Fruit fly (Drosophila melanogaster): Measurements from ENCODE around the gene CG34177.
A peak's percentile ranks its signal among the peaks of the same experiment; 100 is the strongest.

CG34177 gene

dm6 chr2L:4463323-4463722 lies 29.6 kb downstream of the CG34177 start, which contains the start of the genes CG15443 and Paris (continued):
- TF ChIP-seq Ravus (GFP tag; IDR thresholded peaks at IDR 0.05) (no peak), Mad (GFP tag; optimal IDR thresholded peaks at IDR 0.05) (no peak), ato (GFP tag; IDR thresholded peaks at IDR 0.05; ENCODE audit: partially characterized antibody) (peak; percentile 87), Meics (GFP tag; optimal IDR thresholded peaks at IDR 0.05) (peak; percentile 21), CG1603 (tag; optimal IDR thresholded peaks at IDR 0.05) (peak; percentile 65), CG15601 (tag; optimal IDR thresholded peaks at IDR 0.05) (peak; percentile 3), Ada2b (GFP tag; IDR thresholded peaks at IDR 0.05) (no peak; the same call in 1 of the 2 replicates), CG2712 (tag; optimal IDR thresholded peaks at IDR 0.05) (peak; percentile 29), Side (GFP tag; optimal IDR thresholded peaks at IDR 0.05) (no peak), CG30020 (tag; optimal IDR thresholded peaks at IDR 0.05) (peak; percentile 77), vnd (GFP tag; IDR thresholded peaks at IDR 0.05; ENCODE audit: partially characterized antibody) (peak; percentile 90), ara (GFP tag; IDR thresholded peaks at IDR 0.05) (no peak), nau (GFP tag; optimal IDR thresholded peaks at IDR 0.05) (peak; percentile 24), CG10267 (tag; optimal IDR thresholded peaks at IDR 0.05) (peak; percentile 16), Bdp1 (GFP tag; optimal IDR thresholded peaks at IDR 0.05) (no peak), jing (GFP tag; optimal IDR thresholded peaks at IDR 0.05) (no peak), CG13296 (GFP tag; optimal IDR thresholded peaks at IDR 0.05) (peak; percentile 60), CG18599 (GFP tag; optimal IDR thresholded peaks at IDR 0.05) (no peak), maf-S (GFP tag; optimal IDR thresholded peaks at IDR 0.05) (no peak), wek (GFP tag; optimal IDR thresholded peaks at IDR 0.05) (peak; percentile 43), Ets97D (GFP tag; optimal IDR thresholded peaks at IDR 0.05) (peak; percentile 41), CG8089 (GFP tag; optimal IDR thresholded peaks at IDR 0.05) (no peak), D19B (GFP tag; optimal IDR thresholded peaks at IDR 0.05) (no peak), pan (optimal IDR thresholded peaks at IDR 0.05) (no peak), pan (GFP tag; optimal IDR thresholded peaks at IDR 0.05 in 1 of 2, IDR thresholded peaks at IDR 0.05 in 1 of 2) (no peak), CG31388 (GFP tag; optimal IDR thresholded peaks at IDR 0.05) (no peak), Bteb2 (GFP tag; optimal IDR thresholded peaks at IDR 0.05) (no peak), zen2 (GFP tag; IDR thresholded peaks at IDR 0.05; ENCODE audit: partially characterized antibody) (peak; percentile 75; the same call in 2 of the 3 replicates), Opbp (GFP tag; IDR thresholded peaks at IDR 0.05; ENCODE audit: partially characterized antibody) (peak; percentile 82; the same call in 2 of the 3 replicates), croc (GFP tag; conservative IDR thresholded peaks at IDR 0.05) (no peak), CG6689 (GFP tag; IDR thresholded peaks at IDR 0.05) (no peak), ssp (GFP tag; IDR thresholded peaks at IDR 0.05) (no peak), kah (GFP tag; optimal IDR thresholded peaks at IDR 0.05) (peak; percentile 50), CG10462 (GFP tag; optimal IDR thresholded peaks at IDR 0.05) (no peak), ttk (GFP tag; IDR thresholded peaks at IDR 0.05) (no peak), ham (GFP tag; IDR thresholded peaks at IDR 0.05) (no peak), B-H2 (GFP tag; optimal IDR thresholded peaks at IDR 0.05) (peak; percentile 36), CG6272 (GFP tag; IDR thresholded peaks at IDR 0.05) (no peak), tna (GFP tag; IDR thresholded peaks at IDR 0.05; ENCODE audit: partially characterized antibody) (peak; percentile 100), Lim3 (GFP tag; IDR thresholded peaks at IDR 0.05) (no peak), HHEX (GFP tag; optimal IDR thresholded peaks at IDR 0.05) (peak; percentile 20), CG31441 (GFP tag; IDR thresholded peaks at IDR 0.05) (no peak), CG17359 (tag; optimal IDR thresholded peaks at IDR 0.05) (peak; percentile 28), CG15514 (GFP tag; optimal IDR thresholded peaks at IDR 0.05) (peak; percentile 54), CG33557 (GFP tag; optimal IDR thresholded peaks at IDR 0.05) (peak; percentile 35), hth (optimal IDR thresholded peaks at IDR 0.05) (no peak), org-1 (GFP tag; optimal IDR thresholded peaks at IDR 0.05) (no peak), dmrt11E (tag; optimal IDR thresholded peaks at IDR 0.05) (no peak), CG14667 (GFP tag; IDR thresholded peaks at IDR 0.05) (no peak), ranshi (GFP tag; IDR thresholded peaks at IDR 0.05) (no peak), CG10321 (GFP tag; IDR thresholded peaks at IDR 0.05) (no peak)

Measured in whole organism, embryonic.